Fruit fly (Drosophila melanogaster) whole organism, embryonic: ENCODE measurements around the gene Mco1.

Source experiments
- Adf1 ChIP-seq: fragments of 200-800 bp; sonication (Bioruptor generic); IDR thresholded peaks from 2 replicates; pipeline ENCODE4 v1.3.6; 2022; ENCODE audit warnings: missing biosample characterization, missing genetic modification characterization
- CG10462 ChIP-seq: fragments of 200-800 bp; sonication (Bioruptor generic); optimal IDR thresholded peaks from 2 replicates; lab custom pipeline; 2016; ENCODE audit warnings: missing biosample characterization, missing genetic modification characterization
- CG11696 ChIP-seq: fragments of 200-800 bp; sonication (Bioruptor generic); IDR thresholded peaks from 2 replicates; pipeline ENCODE4 v1.3.6; 2022; ENCODE audit warnings: missing biosample characterization, missing genetic modification characterization
- CG12744 ChIP-seq: fragments of 200-800 bp; sonication (Bioruptor generic); optimal IDR thresholded peaks from 2 replicates; lab custom pipeline; 2016; ENCODE audit warnings: missing biosample characterization, missing genetic modification characterization
- CG13775 ChIP-seq: fragments of 200-800 bp; sonication (Bioruptor generic); optimal IDR thresholded peaks from 3 replicates; lab custom pipeline; 2017; ENCODE audit warnings: missing biosample characterization, mild to moderate bottlenecking, missing genetic modification characterization
- CG14014 ChIP-seq: fragments of 200-800 bp; sonication (Bioruptor generic); IDR thresholded peaks from 2 replicates; pipeline ENCODE4 v1.3.6; 2022; ENCODE audit warnings: missing biosample characterization, missing genetic modification characterization
- CG14965 ChIP-seq: fragments of 200-800 bp; sonication (Bioruptor generic); optimal IDR thresholded peaks from 2 replicates; lab custom pipeline; 2016; ENCODE audit warnings: missing biosample characterization, missing genetic modification characterization, borderline replicate concordance
- CG1832 ChIP-seq: fragments of 200-800 bp; sonication (Bioruptor generic); optimal IDR thresholded peaks from 2 replicates; lab custom pipeline; 2017; ENCODE audit warnings: missing biosample characterization, mild to moderate bottlenecking, missing genetic modification characterization, inconsistent platforms
- CG43689 ChIP-seq: fragments of 200-800 bp; sonication (Bioruptor generic); IDR thresholded peaks from 2 replicates; pipeline ENCODE4 v1.3.6; 2022; ENCODE audit warnings: missing biosample characterization, missing genetic modification characterization
- CG4424 ChIP-seq: fragments of 200-800 bp; sonication (Bioruptor generic); optimal IDR thresholded peaks from 3 replicates; lab custom pipeline; 2016; ENCODE audit warnings: missing biosample characterization, missing genetic modification characterization
- CG5953 ChIP-seq: fragments of 200-800 bp; sonication (Bioruptor generic); IDR thresholded peaks from 2 replicates; pipeline ENCODE4 v1.3.6; 2022; ENCODE audit warnings: missing biosample characterization, missing genetic modification characterization
- CG6175 ChIP-seq: fragments of 200-800 bp; sonication (Bioruptor generic); IDR thresholded peaks from 3 replicates; pipeline ENCODE4 v1.3.6; 2022; ENCODE audit warnings: missing biosample characterization, missing genetic modification characterization
- CG6683 ChIP-seq: fragments of 200-800 bp; sonication (Bioruptor generic); optimal IDR thresholded peaks from 2 replicates; lab custom pipeline; 2017; ENCODE audit warnings: missing biosample characterization, mild to moderate bottlenecking, missing genetic modification characterization, missing genetic modification reagents
- CG9437 ChIP-seq: fragments of 200-800 bp; sonication (Bioruptor generic); optimal IDR thresholded peaks from 2 replicates; lab custom pipeline; 2018; ENCODE audit warnings: missing biosample characterization, mild to moderate bottlenecking, missing genetic modification characterization
- Gsc ChIP-seq: fragments of 200-800 bp; sonication (Bioruptor generic); IDR thresholded peaks from 2 replicates; pipeline ENCODE4 v1.3.6; 2022; ENCODE audit warnings: missing biosample characterization, missing genetic modification characterization
- Lpt ChIP-seq: fragments of >200 bp; optimal IDR thresholded peaks from 2 replicates; lab custom pipeline; 2018; ENCODE audit warnings: missing biosample characterization, missing genetic modification characterization
- MBD-R2 ChIP-seq: fragments of 200-800 bp; sonication (Bioruptor generic); IDR thresholded peaks from 2 replicates; pipeline ENCODE4 v1.3.6; 2022; ENCODE audit warnings: missing biosample characterization, missing genetic modification characterization
- MESR4 ChIP-seq: fragments of 200-800 bp; sonication (Bioruptor generic); optimal IDR thresholded peaks from 2 replicates; lab custom pipeline; 2018; ENCODE audit warnings: missing biosample characterization, mild to moderate bottlenecking, missing genetic modification characterization, moderate library complexity
- Max ChIP-seq: fragments of 200-800 bp; sonication (Bioruptor generic); optimal IDR thresholded peaks from 2 replicates; lab custom pipeline; 2016; ENCODE audit warnings: missing biosample characterization, mild to moderate bottlenecking, missing genetic modification characterization
- NfI ChIP-seq: fragments of 200-800 bp; sonication (Bioruptor generic); optimal IDR thresholded peaks from 3 replicates; lab custom pipeline; 2018; ENCODE audit warnings: missing biosample characterization, mild to moderate bottlenecking, missing genetic modification characterization, moderate library complexity
- Rfx ChIP-seq: fragments of 200-800 bp; sonication (Bioruptor generic); IDR thresholded peaks from 2 replicates; pipeline ENCODE4 v1.3.6; 2022; ENCODE audit warnings: missing biosample characterization, missing genetic modification characterization
- Side ChIP-seq: fragments of 200-800 bp; sonication (Bioruptor generic); optimal IDR thresholded peaks from 2 replicates; lab custom pipeline; 2016; ENCODE audit warnings: missing biosample characterization, missing genetic modification characterization
- Sry-β ChIP-seq: fragments of 200-800 bp; sonication (Bioruptor generic); optimal IDR thresholded peaks from 2 replicates; lab custom pipeline; 2018; ENCODE audit warnings: missing biosample characterization, mild to moderate bottlenecking, missing genetic modification characterization, moderate library complexity
- al ChIP-seq: fragments of 200-800 bp; sonication (Bioruptor generic); IDR thresholded peaks from 2 replicates; pipeline ENCODE4 v1.3.6; 2022; ENCODE audit warnings: missing biosample characterization, missing genetic modification characterization
- ap ChIP-seq: fragments of 200-800 bp; sonication (Bioruptor generic); IDR thresholded peaks from 2 replicates; pipeline ENCODE4 v1.3.6; 2022; ENCODE audit warnings: missing biosample characterization, missing genetic modification characterization
- ara ChIP-seq: fragments of 200-800 bp; sonication (Bioruptor generic); IDR thresholded peaks from 2 replicates; pipeline ENCODE4 v1.3.6; 2022; ENCODE audit warnings: missing biosample characterization, missing genetic modification characterization
- bigmax ChIP-seq: fragments of 200-800 bp; sonication (Bioruptor generic); optimal IDR thresholded peaks from 2 replicates; lab custom pipeline; 2018; ENCODE audit warnings: missing biosample characterization, mild to moderate bottlenecking, missing genetic modification characterization
- cato ChIP-seq: fragments of 200-800 bp; sonication (Bioruptor generic); optimal IDR thresholded peaks from 2 replicates; lab custom pipeline; 2016; ENCODE audit warnings: missing biosample characterization, missing genetic modification characterization, borderline replicate concordance
- ci ChIP-seq: fragments of 200-800 bp; sonication (Bioruptor generic); IDR thresholded peaks from 3 replicates; pipeline ENCODE4 v1.3.6; 2022; ENCODE audit warnings: missing biosample characterization, missing genetic modification characterization
- da ChIP-seq: fragments of 200-800 bp; sonication (Bioruptor generic); optimal IDR thresholded peaks from 2 replicates; lab custom pipeline; 2016; ENCODE audit warnings: missing biosample characterization, missing genetic modification characterization
- ftz-f1 ChIP-seq: fragments of 200-800 bp; sonication (Bioruptor generic); optimal IDR thresholded peaks from 2 replicates; lab custom pipeline; 2016; ENCODE audit warnings: missing biosample characterization, missing genetic modification characterization
- fu2 ChIP-seq: fragments of 200-800 bp; sonication (Bioruptor generic); optimal IDR thresholded peaks from 2 replicates; lab custom pipeline; 2016; ENCODE audit warnings: missing biosample characterization, missing genetic modification characterization
- kah ChIP-seq: fragments of 200-800 bp; sonication (Bioruptor generic); optimal IDR thresholded peaks from 2 replicates; lab custom pipeline; 2018; ENCODE audit warnings: missing biosample characterization, mild to moderate bottlenecking, missing genetic modification characterization
- lov ChIP-seq, 2 experiments: fragments of 200-800 bp in 1 of 2; fragments of >200 bp in 1 of 2; sonication (Bioruptor generic) in 1 of 2; IDR thresholded peaks in 1 of 2; optimal IDR thresholded peaks in 1 of 2; 2 replicates in 1 of 2; 3 replicates in 1 of 2; pipeline versions ENCODE4 v1.3.6 to Lab custom; 2017 to 2022; ENCODE audit warnings: missing biosample characterization in 1 of 2, missing genetic modification characterization in 1 of 2
- mirr ChIP-seq: fragments of 200-800 bp; sonication (Bioruptor generic); optimal IDR thresholded peaks from 3 replicates; lab custom pipeline; 2018; ENCODE audit warnings: missing biosample characterization, mild to moderate bottlenecking, missing genetic modification characterization
- nerfin-1 ChIP-seq: fragments of 200-800 bp; sonication (Bioruptor generic); optimal IDR thresholded peaks from 3 replicates; lab custom pipeline; 2019; ENCODE audit warnings: missing biosample characterization, mild to moderate bottlenecking, missing genetic modification characterization, moderate library complexity
- nmo ChIP-seq: fragments of 200-800 bp; sonication (Bioruptor generic); optimal IDR thresholded peaks from 2 replicates; lab custom pipeline; 2018; ENCODE audit warnings: missing biosample characterization, mild to moderate bottlenecking, missing genetic modification characterization, moderate library complexity
- onecut ChIP-seq: fragments of 200-800 bp; sonication (Bioruptor generic); IDR thresholded peaks from 2 replicates; pipeline ENCODE4 v1.3.6; 2022; ENCODE audit warnings: missing biosample characterization, missing genetic modification characterization
- phol ChIP-seq: fragments of 200-800 bp; sonication (Bioruptor generic); optimal IDR thresholded peaks from 3 replicates; lab custom pipeline; 2018; ENCODE audit warnings: missing biosample characterization, mild to moderate bottlenecking, missing genetic modification characterization, moderate library complexity
- repo ChIP-seq: fragments of 200-800 bp; sonication (Bioruptor generic); optimal IDR thresholded peaks from 2 replicates; lab custom pipeline; 2016; ENCODE audit warnings: missing biosample characterization, missing genetic modification characterization
- sc ChIP-seq, 3 experiments: fragments of >200 bp in 2 of 3; fragments of 200-800 bp in 1 of 3; sonication (Bioruptor generic) in 1 of 3; optimal IDR thresholded peaks; 2 replicates in 2 of 3; 3 replicates in 1 of 3; lab custom pipeline; 2017; ENCODE audit warnings: mild to moderate bottlenecking in 1 of 3, missing biosample characterization in 1 of 3, missing genetic modification characterization in 1 of 3, missing genetic modification reagents in 1 of 3
- slp2 ChIP-seq: fragments of 200-800 bp; sonication (Bioruptor generic); optimal IDR thresholded peaks from 2 replicates; lab custom pipeline; 2016; ENCODE audit warnings: missing biosample characterization, missing genetic modification characterization
- sob ChIP-seq: fragments of 200-800 bp; sonication (Bioruptor generic); IDR thresholded peaks from 2 replicates; pipeline ENCODE4 v1.3.6; 2022; ENCODE audit warnings: missing biosample characterization, missing genetic modification characterization
- tap ChIP-seq: fragments of 200-800 bp; optimal IDR thresholded peaks from 3 replicates; lab custom pipeline; 2019; ENCODE audit warnings: missing biosample characterization, mild to moderate bottlenecking, missing genetic modification characterization, moderate library complexity
- ttk ChIP-seq: fragments of 200-800 bp; sonication (Bioruptor generic); IDR thresholded peaks from 2 replicates; pipeline ENCODE4 v2.1.2; 2022; ENCODE audit warnings: missing biosample characterization, missing genetic modification characterization
- tup ChIP-seq: fragments of 200-800 bp; sonication (Bioruptor generic); optimal IDR thresholded peaks from 2 replicates; lab custom pipeline; 2016; ENCODE audit warnings: missing biosample characterization, mild to moderate bottlenecking, missing genetic modification characterization, moderate library complexity
- usp ChIP-seq: fragments of >200 bp; optimal IDR thresholded peaks from 2 replicates; lab custom pipeline; 2017; ENCODE audit warnings: missing biosample characterization, missing genetic modification characterization
- wek ChIP-seq: fragments of 200-800 bp; sonication (Bioruptor generic); optimal IDR thresholded peaks from 3 replicates; lab custom pipeline; 2018; ENCODE audit warnings: missing biosample characterization, mild to moderate bottlenecking, missing genetic modification characterization, moderate library complexity
- zf30C ChIP-seq: fragments of 200-800 bp; sonication (Bioruptor generic); optimal IDR thresholded peaks from 3 replicates; lab custom pipeline; 2018; ENCODE audit warnings: missing biosample characterization, mild to moderate bottlenecking, missing genetic modification characterization
- zfh2 ChIP-seq: fragments of 200-800 bp; sonication (Bioruptor generic); optimal IDR thresholded peaks from 2 replicates; lab custom pipeline; 2016; ENCODE audit warnings: missing biosample characterization, missing genetic modification characterization

Gene Mco1

dm6 chr2L:9437216-9437715 lies 20.9 kb downstream of the Mco1 start, which contains the start of gene numb (continued):
- peak; percentile 41 for TF ChIP-seq CG10462 (GFP tag; lab: Kevin White, UChicago)
- TF ChIP-seq ttk (GFP tag; lab: Robert Waterston, UW), result peak; percentile 55; the same call in 1 of the 2 replicates
- TF ChIP-seq CG1832, result peak; percentile 51
- TF ChIP-seq usp (GFP tag; lab: Kevin White, UChicago), result no peak
- peak; percentile 9 for TF ChIP-seq ftz-f1 (GFP tag; lab: Kevin White, UChicago)
- peak; percentile 71; the same call in 2 of the 3 replicates for TF ChIP-seq ci (GFP tag; lab: Robert Waterston, UW)
- TF ChIP-seq wek (GFP tag; lab: Kevin White, UChicago), result peak; percentile 60
- TF ChIP-seq nerfin-1, result no peak
- no peak for TF ChIP-seq cato (GFP tag; lab: Kevin White, UChicago)
- TF ChIP-seq CG12744, result no peak
- TF ChIP-seq mirr (GFP tag; lab: Kevin White, UChicago), result peak; percentile 32
- no peak for TF ChIP-seq zf30C (GFP tag; lab: Kevin White, UChicago)
- TF ChIP-seq NfI, result no peak
- TF ChIP-seq lov (optimal IDR thresholded peaks at IDR 0.05; lab: Kevin White, UChicago), result no peak
- TF ChIP-seq lov (GFP tag; IDR thresholded peaks at IDR 0.05; lab: Robert Waterston, UW), result peak; percentile 67; the same call in 1 of the 3 replicates
- TF ChIP-seq Sry-β (GFP tag; lab: Kevin White, UChicago), result no peak
- no peak for TF ChIP-seq tup (GFP tag; lab: Kevin White, UChicago)
- no peak for TF ChIP-seq zfh2
- TF ChIP-seq CG5953 (GFP tag; lab: Robert Waterston, UW), result no peak
- TF ChIP-seq kah (GFP tag; lab: Kevin White, UChicago), result no peak
- TF ChIP-seq sc (optimal IDR thresholded peaks at IDR 0.05; lab: Kevin White, UChicago), result no peak
- TF ChIP-seq sc (GFP tag; optimal IDR thresholded peaks at IDR 0.05; lab: Kevin White, UChicago), result no peak
- TF ChIP-seq CG11696 (GFP tag; lab: Robert Waterston, UW), result no peak
- no peak for TF ChIP-seq CG6683
- TF ChIP-seq slp2 (GFP tag; lab: Kevin White, UChicago), result no peak
- TF ChIP-seq MBD-R2 (GFP tag; lab: Robert Waterston, UW), result peak; percentile 17; the same call in 1 of the 2 replicates

dm6 chr2L:9438227-9438626 lies 21.8 kb downstream of the Mco1 start:
- TF ChIP-seq onecut (GFP tag; lab: Robert Waterston, UW) (no peak), CG43689 (GFP tag; lab: Robert Waterston, UW) (peak; percentile 27; the same call in 1 of the 2 replicates), ap (GFP tag; lab: Robert Waterston, UW) (no peak), bigmax (GFP tag; lab: Kevin White, UChicago) (no peak), da (no peak), sc (optimal IDR thresholded peaks at IDR 0.05; lab: Kevin White, UChicago) (no peak), sc (GFP tag; optimal IDR thresholded peaks at IDR 0.05; lab: Kevin White, UChicago) (no peak), phol (tag; lab: Kevin White, UChicago) (peak; percentile 2), CG14965 (GFP tag; lab: Kevin White, UChicago) (no peak), mirr (GFP tag; lab: Kevin White, UChicago) (no peak), fu2 (no peak), CG14014 (GFP tag; lab: Robert Waterston, UW) (0 out of 2 replicates have a peak, but pooled peaks have one; percentile 14), CG6175 (GFP tag; lab: Robert Waterston, UW) (no peak), Rfx (GFP tag; lab: Robert Waterston, UW) (peak; percentile 55), al (GFP tag; lab: Robert Waterston, UW) (no peak), CG13775 (GFP tag; lab: Kevin White, UChicago) (no peak), MESR4 (GFP tag; lab: Kevin White, UChicago) (no peak), Side (GFP tag; lab: Kevin White, UChicago) (no peak), CG10462 (GFP tag; lab: Kevin White, UChicago) (no peak), tap (tag; lab: Kevin White, UChicago) (no peak), Adf1 (no peak), Max (GFP tag; lab: Kevin White, UChicago) (no peak), sob (GFP tag; lab: Robert Waterston, UW) (no peak), nmo (no peak), Gsc (GFP tag; lab: Robert Waterston, UW) (no peak), ara (GFP tag; lab: Robert Waterston, UW) (no peak), CG9437 (GFP tag; lab: Kevin White, UChicago) (no peak), repo (GFP tag; lab: Kevin White, UChicago) (no peak), CG4424 (no peak), Lpt (no peak)
